Fruit fly (Drosophila melanogaster) whole organism, embryonic: Measurements from ENCODE around the gene CG14022.
A peak's percentile ranks its signal among the peaks of the same experiment; 100 is the strongest.

Source experiments
- Awh ChIP-seq: fragments of 200-800 bp; sonication (Bioruptor generic); IDR thresholded peaks from 2 replicates; pipeline ENCODE4, ENCODE4 v1.3.6; 2022; ENCODE audit warnings: missing biosample characterization, missing genetic modification characterization
- CG10267 ChIP-seq: fragments of 200-800 bp; sonication (Bioruptor generic); optimal IDR thresholded peaks from 2 replicates; lab custom pipeline; 2018; ENCODE audit warnings: missing biosample characterization, mild to moderate bottlenecking, missing genetic modification characterization, moderate library complexity
- CG10366 ChIP-seq: fragments of 200-800 bp; sonication (Bioruptor generic); IDR thresholded peaks from 2 replicates; pipeline ENCODE4 v1.3.6; 2022; ENCODE audit warnings: missing biosample characterization, missing genetic modification characterization
- CG11247 ChIP-seq: fragments of 200-800 bp; sonication (Bioruptor generic); IDR thresholded peaks from 2 replicates; pipeline ENCODE4 v1.3.6; 2022; ENCODE audit warnings: missing biosample characterization, missing genetic modification characterization
- CG12104 ChIP-seq: fragments of 200-800 bp; sonication (Bioruptor generic); optimal IDR thresholded peaks from 3 replicates; lab custom pipeline; 2016; ENCODE audit warnings: missing biosample characterization, missing genetic modification characterization
- CG12155 ChIP-seq: fragments of 200-800 bp; sonication (Bioruptor generic); optimal IDR thresholded peaks from 3 replicates; lab custom pipeline; 2016; ENCODE audit warnings: missing biosample characterization, missing genetic modification characterization
- CG12744 ChIP-seq: fragments of 200-800 bp; sonication (Bioruptor generic); optimal IDR thresholded peaks from 2 replicates; lab custom pipeline; 2016; ENCODE audit warnings: missing biosample characterization, missing genetic modification characterization
- CG13296 ChIP-seq: fragments of 200-800 bp; sonication (Bioruptor generic); optimal IDR thresholded peaks from 3 replicates; lab custom pipeline; 2018; ENCODE audit warnings: missing biosample characterization, mild to moderate bottlenecking, missing genetic modification characterization
- CG13424 ChIP-seq: fragments of 200-800 bp; sonication (Bioruptor generic); optimal IDR thresholded peaks from 2 replicates; lab custom pipeline; 2019; ENCODE audit warnings: missing biosample characterization, mild to moderate bottlenecking, missing genetic modification characterization, moderate library complexity
- CG1647 ChIP-seq: fragments of 200-800 bp; sonication (Bioruptor generic); optimal IDR thresholded peaks from 3 replicates; lab custom pipeline; 2016; ENCODE audit warnings: missing biosample characterization, missing genetic modification characterization
- CG16815 ChIP-seq: fragments of 200-800 bp; sonication (Bioruptor generic); optimal IDR thresholded peaks from 3 replicates; lab custom pipeline; 2017; ENCODE audit warnings: missing biosample characterization, mild to moderate bottlenecking, missing genetic modification characterization
- CG17359 ChIP-seq: fragments of 200-800 bp; sonication (Bioruptor generic); optimal IDR thresholded peaks from 3 replicates; lab custom pipeline; 2018; ENCODE audit warnings: missing biosample characterization, mild to moderate bottlenecking, missing genetic modification characterization, moderate library complexity
- CG17361 ChIP-seq: fragments of 200-800 bp; sonication (Bioruptor generic); IDR thresholded peaks from 3 replicates; pipeline ENCODE4 v1.3.6; 2022; ENCODE audit warnings: missing biosample characterization, missing genetic modification characterization
- CG1792 ChIP-seq: fragments of 200-800 bp; sonication (Bioruptor generic); optimal IDR thresholded peaks from 2 replicates; lab custom pipeline; 2016; ENCODE audit warnings: missing biosample characterization, missing genetic modification characterization
- CG1832 ChIP-seq: fragments of 200-800 bp; sonication (Bioruptor generic); optimal IDR thresholded peaks from 2 replicates; lab custom pipeline; 2017; ENCODE audit warnings: missing biosample characterization, mild to moderate bottlenecking, missing genetic modification characterization, inconsistent platforms
- CG32532 ChIP-seq: fragments of 200-800 bp; sonication (Bioruptor generic); IDR thresholded peaks from 2 replicates; pipeline ENCODE4 v1.3.6; 2022; ENCODE audit warnings: missing biosample characterization, missing genetic modification characterization
- CG34224 ChIP-seq: fragments of 200-800 bp; sonication (Bioruptor generic); IDR thresholded peaks from 3 replicates; pipeline ENCODE4 v1.3.6; 2022; ENCODE audit warnings: missing biosample characterization, missing genetic modification characterization; ENCODE audit not compliant: partially characterized antibody
- CG42726 ChIP-seq: fragments of 200-800 bp; sonication (Bioruptor generic); IDR thresholded peaks from 2 replicates; pipeline ENCODE4 v1.3.6; 2022; ENCODE audit warnings: missing biosample characterization, missing genetic modification characterization; ENCODE audit not compliant: partially characterized antibody
- CG7963 ChIP-seq: fragments of 200-800 bp; sonication (Bioruptor generic); IDR thresholded peaks from 3 replicates; pipeline ENCODE4 v1.3.6; 2022; ENCODE audit warnings: missing biosample characterization, missing genetic modification characterization; ENCODE audit not compliant: partially characterized antibody
- Deaf1 ChIP-seq: fragments of 200-800 bp; optimal IDR thresholded peaks from 3 replicates; lab custom pipeline; 2019; ENCODE audit warnings: missing biosample characterization, mild to moderate bottlenecking, missing genetic modification characterization, moderate library complexity
- Dref ChIP-seq: fragments of 200-800 bp; sonication (Bioruptor generic); IDR thresholded peaks from 2 replicates; pipeline ENCODE4 v1.3.6; 2022; ENCODE audit warnings: missing biosample characterization, missing genetic modification characterization
- E2f2 ChIP-seq: fragments of 200-800 bp; sonication (Bioruptor generic); IDR thresholded peaks from 2 replicates; pipeline ENCODE4 v1.3.6; 2022; ENCODE audit warnings: missing biosample characterization, missing genetic modification characterization
- Meics ChIP-seq: fragments of 200-800 bp; sonication (Bioruptor generic); optimal IDR thresholded peaks from 2 replicates; lab custom pipeline; 2017; ENCODE audit warnings: missing biosample characterization, mild to moderate bottlenecking, missing genetic modification characterization
- Myb ChIP-seq: fragments of 200-800 bp; sonication (Bioruptor generic); optimal IDR thresholded peaks from 2 replicates; lab custom pipeline; 2016; ENCODE audit warnings: missing biosample characterization, missing genetic modification characterization
- Opbp ChIP-seq: fragments of 200-800 bp; sonication (Bioruptor generic); IDR thresholded peaks from 3 replicates; pipeline ENCODE4 v1.3.6; 2022; ENCODE audit warnings: missing biosample characterization, missing genetic modification characterization; ENCODE audit not compliant: partially characterized antibody
- Rfx ChIP-seq: fragments of 200-800 bp; sonication (Bioruptor generic); IDR thresholded peaks from 2 replicates; pipeline ENCODE4 v1.3.6; 2022; ENCODE audit warnings: missing biosample characterization, missing genetic modification characterization
- Scr ChIP-seq: fragments of 200-800 bp; sonication (Bioruptor generic); IDR thresholded peaks from 2 replicates; pipeline ENCODE4 v1.3.6; 2022; ENCODE audit warnings: missing biosample characterization, missing genetic modification characterization; ENCODE audit not compliant: partially characterized antibody
- Side ChIP-seq: fragments of 200-800 bp; sonication (Bioruptor generic); optimal IDR thresholded peaks from 2 replicates; lab custom pipeline; 2016; ENCODE audit warnings: missing biosample characterization, missing genetic modification characterization
- Ssrp ChIP-seq: fragments of 200-800 bp; sonication (Bioruptor generic); optimal IDR thresholded peaks from 2 replicates; lab custom pipeline; 2018; ENCODE audit warnings: missing biosample characterization, mild to moderate bottlenecking, missing genetic modification characterization, moderate library complexity
- Vsx1 ChIP-seq: fragments of 200-800 bp; sonication (Bioruptor generic); optimal IDR thresholded peaks from 2 replicates; lab custom pipeline; 2017; ENCODE audit warnings: missing biosample characterization, mild to moderate bottlenecking, missing genetic modification characterization, missing genetic modification reagents
- YL-1 ChIP-seq: fragments of 200-800 bp; sonication (Bioruptor generic); optimal IDR thresholded peaks from 3 replicates; lab custom pipeline; 2017; ENCODE audit warnings: missing biosample characterization, mild to moderate bottlenecking, missing genetic modification characterization
- amos ChIP-seq: fragments of 200-800 bp; sonication (Bioruptor generic); IDR thresholded peaks from 2 replicates; pipeline ENCODE4 v1.3.6; 2022; ENCODE audit warnings: missing biosample characterization, missing genetic modification characterization; ENCODE audit not compliant: partially characterized antibody
- bcd ChIP-seq: fragments of 200-800 bp; sonication (Bioruptor generic); optimal IDR thresholded peaks from 2 replicates; lab custom pipeline; 2017; ENCODE audit warnings: missing biosample characterization, mild to moderate bottlenecking, missing genetic modification characterization
- ewg ChIP-seq: fragments of 200-800 bp; sonication (Bioruptor generic); optimal IDR thresholded peaks from 3 replicates; lab custom pipeline; 2017; ENCODE audit warnings: mild to moderate bottlenecking, missing biosample characterization, missing genetic modification reagents, missing genetic modification characterization
- ftz-f1 ChIP-seq: fragments of 200-800 bp; sonication (Bioruptor generic); optimal IDR thresholded peaks from 2 replicates; lab custom pipeline; 2016; ENCODE audit warnings: missing biosample characterization, missing genetic modification characterization
- klu ChIP-seq: fragments of 200-800 bp; sonication (Bioruptor generic); IDR thresholded peaks from 2 replicates; pipeline ENCODE4 v1.3.6; 2022; ENCODE audit warnings: missing biosample characterization, missing genetic modification characterization
- knrl ChIP-seq: fragments of 200-800 bp; sonication (Bioruptor generic); IDR thresholded peaks from 3 replicates; pipeline ENCODE4 v1.3.6; 2022; ENCODE audit warnings: missing biosample characterization, missing genetic modification characterization; ENCODE audit not compliant: partially characterized antibody
- lab ChIP-seq: fragments of 200-800 bp; sonication (Bioruptor generic); optimal IDR thresholded peaks from 3 replicates; lab custom pipeline; 2017; ENCODE audit warnings: missing biosample characterization, missing genetic modification characterization, mild to moderate bottlenecking, moderate library complexity, missing genetic modification reagents
- nmo ChIP-seq: fragments of 200-800 bp; sonication (Bioruptor generic); optimal IDR thresholded peaks from 2 replicates; lab custom pipeline; 2018; ENCODE audit warnings: missing biosample characterization, mild to moderate bottlenecking, missing genetic modification characterization, moderate library complexity
- run ChIP-seq: fragments of 200-800 bp; sonication (Bioruptor generic); optimal IDR thresholded peaks from 3 replicates; lab custom pipeline; 2018; ENCODE audit warnings: missing biosample characterization, mild to moderate bottlenecking, missing genetic modification characterization
- sens ChIP-seq: fragments of 200-800 bp; sonication (Bioruptor generic); peaks from one replicate; lab custom pipeline; 2016; ENCODE audit warnings: missing biosample characterization, missing genetic modification characterization
- sisA ChIP-seq: fragments of 200-800 bp; sonication (Bioruptor generic); IDR thresholded peaks from 2 replicates; pipeline ENCODE4 v1.3.6; 2022; ENCODE audit warnings: missing biosample characterization, missing genetic modification characterization
- slbo ChIP-seq: fragments of 200-800 bp; sonication (Bioruptor generic); IDR thresholded peaks from 2 replicates; pipeline ENCODE4 v1.3.6; 2022; ENCODE audit warnings: missing biosample characterization, missing genetic modification characterization
- sna ChIP-seq: fragments of 200-800 bp; sonication (Bioruptor generic); IDR thresholded peaks from 2 replicates; pipeline ENCODE4 v1.3.6; 2022; ENCODE audit warnings: missing biosample characterization, missing genetic modification characterization; ENCODE audit not compliant: partially characterized antibody
- tgo ChIP-seq: fragments of 200-800 bp; sonication (Bioruptor generic); IDR thresholded peaks from 3 replicates; pipeline ENCODE4 v1.3.6; 2022; ENCODE audit warnings: missing biosample characterization, missing genetic modification characterization
- unpg ChIP-seq: fragments of 200-800 bp; sonication (Bioruptor generic); optimal IDR thresholded peaks from 3 replicates; lab custom pipeline; 2018; ENCODE audit warnings: missing biosample characterization, mild to moderate bottlenecking, missing genetic modification characterization, moderate library complexity
- vnd ChIP-seq: fragments of 200-800 bp; sonication (Bioruptor generic); IDR thresholded peaks from 3 replicates; pipeline ENCODE4 v1.3.6; 2022; ENCODE audit warnings: missing biosample characterization, missing genetic modification characterization; ENCODE audit not compliant: partially characterized antibody

CG14022 gene

DNA sequence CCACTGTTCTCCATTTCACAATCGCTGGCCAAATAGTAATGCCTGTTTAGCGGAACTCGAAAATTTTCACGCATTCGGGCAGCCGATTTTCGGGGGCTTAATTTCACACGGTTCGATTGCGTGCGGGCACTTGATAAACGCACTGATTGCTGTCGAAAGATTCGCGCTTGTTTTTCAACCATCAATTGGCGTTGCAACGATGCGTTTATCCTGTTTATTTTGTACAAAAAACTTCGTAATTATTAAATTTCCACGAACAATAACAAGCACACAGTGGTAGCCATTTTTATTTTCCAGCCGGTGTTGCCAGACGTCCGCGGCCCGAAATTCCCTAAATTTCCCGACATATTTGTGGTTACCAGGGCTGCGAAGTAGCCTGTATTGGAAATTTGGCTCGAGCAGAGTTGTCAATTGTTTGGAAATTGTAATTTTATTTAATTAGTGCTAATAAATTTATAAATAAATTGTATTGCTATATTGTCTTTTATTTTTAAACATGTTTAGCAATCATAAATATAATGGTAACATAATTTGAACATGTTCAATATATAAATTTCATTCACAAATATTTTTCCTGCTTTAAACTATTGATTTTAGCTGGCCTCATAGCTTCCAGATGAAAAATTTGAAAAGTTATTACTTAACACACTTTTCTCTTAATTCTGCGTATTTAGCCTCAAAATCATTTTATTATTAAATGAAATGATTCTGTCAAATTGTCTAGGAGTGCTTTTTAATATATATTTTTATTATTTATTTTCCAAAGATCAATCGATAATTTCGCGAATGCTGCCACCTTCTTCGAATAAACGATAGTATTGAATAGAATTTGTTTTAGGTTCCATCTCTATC lies 2.0 kb downstream of the CG14022 start, which contains the start of the genes Ncoa6 and cype (continued):
- no peak for TF ChIP-seq CG12744
- TF ChIP-seq CG42726, result peak; percentile 88
- no peak for TF ChIP-seq ftz-f1 (GFP tag; lab: Kevin White, UChicago)
- peak; percentile 88 for TF ChIP-seq amos (GFP tag; lab: Robert Waterston, UW)
- peak; percentile 79 for TF ChIP-seq CG17361 (GFP tag; lab: Robert Waterston, UW)
- TF ChIP-seq CG13424 (tag; lab: Kevin White, UChicago), result peak; percentile 77
- TF ChIP-seq Rfx (GFP tag; lab: Robert Waterston, UW), result peak; percentile 75
- TF ChIP-seq CG12104, result peak; percentile 60
- TF ChIP-seq tgo (GFP tag; lab: Robert Waterston, UW), result no peak; the same call in 2 of the 3 replicates
- TF ChIP-seq CG7963 (GFP tag; lab: Robert Waterston, UW), result 0 out of 3 replicates have a peak, but pooled peaks have one; percentile 36
- peak; percentile 48 for TF ChIP-seq CG12155 (GFP tag; lab: Kevin White, UChicago)
- TF ChIP-seq CG1832 (GFP tag; lab: Kevin White, UChicago), result no peak
- TF ChIP-seq nmo, result peak; percentile 69
- TF ChIP-seq CG1647, result no peak
- peak; percentile 60 for TF ChIP-seq lab
- peak; percentile 45 for TF ChIP-seq CG17359 (tag; lab: Kevin White, UChicago)
- TF ChIP-seq Dref (GFP tag; lab: Robert Waterston, UW), result peak; percentile 64
- TF ChIP-seq Awh, result 0 out of 2 replicates have a peak, but pooled peaks have one; percentile 5
- no peak for TF ChIP-seq CG1792 (GFP tag; lab: Kevin White, UChicago)
- peak; percentile 43 for TF ChIP-seq bcd (GFP tag; lab: Kevin White, UChicago)
- TF ChIP-seq CG16815 (GFP tag; lab: Kevin White, UChicago), result peak; percentile 31
- TF ChIP-seq YL-1, result peak; percentile 48
- peak; percentile 81 for TF ChIP-seq CG34224
- peak; percentile 28; the same call in 1 of the 2 replicates for TF ChIP-seq sisA
- peak; percentile 79 for TF ChIP-seq sna
- TF ChIP-seq Opbp (GFP tag; lab: Robert Waterston, UW), result peak; percentile 76; the same call in 2 of the 3 replicates
- peak; percentile 85 for TF ChIP-seq Scr
- peak; percentile 51 for TF ChIP-seq CG13296 (GFP tag; lab: Kevin White, UChicago)
- TF ChIP-seq klu (GFP tag; lab: Robert Waterston, UW), result 0 out of 2 replicates have a peak, but pooled peaks have one; percentile 27
- TF ChIP-seq Deaf1 (tag; lab: Kevin White, UChicago), result peak; percentile 27
- no peak for TF ChIP-seq Side (GFP tag; lab: Kevin White, UChicago)
- peak; percentile 76 for TF ChIP-seq sens (GFP tag; lab: Kevin White, UChicago)
- peak; percentile 69 for TF ChIP-seq CG32532 (GFP tag; lab: Robert Waterston, UW)
- TF ChIP-seq Meics (GFP tag; lab: Kevin White, UChicago), result peak; percentile 67
- TF ChIP-seq CG10366 (GFP tag; lab: Robert Waterston, UW), result peak; percentile 31
- peak; percentile 22; the same call in 1 of the 2 replicates for TF ChIP-seq CG11247 (GFP tag; lab: Robert Waterston, UW)
- peak; percentile 72; the same call in 2 of the 3 replicates for TF ChIP-seq vnd (GFP tag; lab: Robert Waterston, UW)
- TF ChIP-seq Ssrp (tag; lab: Kevin White, UChicago), result peak; percentile 39
- TF ChIP-seq CG10267 (tag; lab: Kevin White, UChicago), result peak; percentile 58
- peak; percentile 78; the same call in 2 of the 3 replicates for TF ChIP-seq knrl
- TF ChIP-seq Vsx1, result no peak
- peak; percentile 57 for TF ChIP-seq slbo
- TF ChIP-seq ewg, result peak; percentile 8
- TF ChIP-seq run (tag; lab: Kevin White, UChicago), result peak; percentile 69
- TF ChIP-seq Myb (GFP tag; lab: Kevin White, UChicago), result no peak
- peak; percentile 38 for TF ChIP-seq unpg
- peak; percentile 34; the same call in 1 of the 2 replicates for TF ChIP-seq E2f2 (GFP tag; lab: Robert Waterston, UW)
